Worm (Caenorhabditis elegans) whole organism, early embryonic: ENCODE results near the gene col-133.

ENCODE experiments used
- aly-1 ChIP-seq: sonication (generic microtip); optimal IDR thresholded peaks from 2 replicates; lab custom pipeline; 2016; ENCODE audit warnings: missing genetic modification characterization, missing compliant biosample characterization
- ama-1 ChIP-seq: fragments of 150-350 bp; optimal IDR thresholded peaks from 2 replicates; lab custom pipeline; 2014
- pes-1 ChIP-seq: fragments of 200-800 bp; sonication (Bioruptor generic); IDR thresholded peaks from 2 replicates; pipeline ENCODE4 v1.3.6; 2022; ENCODE audit warnings: missing genetic modification reagents, missing genetic modification characterization, missing compliant biosample characterization
- tbx-37 ChIP-seq: fragments of 200-800 bp; sonication (Bioruptor generic); conservative IDR thresholded peaks from 2 replicates; pipeline ENCODE4 v1.3.6; 2022; ENCODE audit warnings: missing genetic modification reagents, missing genetic modification characterization, missing compliant biosample characterization

ce11 chrIV:14070185-14070991 lies 28.8 kb downstream of the col-133 start:
- TF ChIP-seq tbx-37 (GFP tag; lab: Robert Waterston, UW): no peak
- TF ChIP-seq ama-1 (lab: Kevin White, UChicago): no peak
- TF ChIP-seq aly-1: no peak
- TF ChIP-seq pes-1 (GFP tag; lab: Robert Waterston, UW): no peak
